Worm (Caenorhabditis elegans): ENCODE data around the gene egg-3.

egg-3 gene

DNA sequence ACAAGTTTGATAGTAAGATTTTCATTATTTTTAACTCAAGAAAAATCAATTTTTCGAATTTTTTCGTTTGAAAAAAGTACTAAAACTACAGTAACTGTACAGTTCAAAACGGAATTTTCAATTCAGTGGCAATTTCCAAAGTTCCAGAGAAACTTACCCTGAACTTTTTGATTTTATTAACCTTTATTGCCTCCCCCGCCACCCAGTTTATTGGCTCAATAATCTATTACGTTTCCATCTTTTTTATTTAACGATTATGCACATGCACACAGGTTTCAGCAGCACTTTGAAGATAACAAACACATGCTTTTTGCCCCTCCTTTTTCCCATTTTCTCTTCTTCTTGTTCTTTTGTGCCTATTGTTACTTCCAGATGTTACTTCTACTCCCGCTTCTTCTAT, 3.6 kb downstream of the egg-3 start, which contains the start of gene lurp-1:
lurp-1 (plus strand) TSS at position 301 of the 400 bp plus-strand sequence.
- TF ChIP-seq blmp-1 (tag; optimal IDR thresholded peaks at IDR 0.05) (no peak), drap-1 (GFP tag; optimal IDR thresholded peaks at IDR 0.05) (no peak), ztf-11 (tag; optimal IDR thresholded peaks at IDR 0.05) (no peak), flh-1 (GFP tag; optimal IDR thresholded peaks at IDR 0.05) (no peak), tbx-8 (GFP tag; optimal IDR thresholded peaks at IDR 0.05) (no peak), nhr-2 (tag; optimal IDR thresholded peaks at IDR 0.05) (no peak), ceh-43 (GFP tag; optimal IDR thresholded peaks at IDR 0.05) (no peak), sptf-1 (tag; optimal IDR thresholded peaks at IDR 0.05) (no peak), nhr-237 (tag; optimal IDR thresholded peaks at IDR 0.05) (no peak), ceh-83 (GFP tag; optimal IDR thresholded peaks at IDR 0.05) (no peak)

DNA sequence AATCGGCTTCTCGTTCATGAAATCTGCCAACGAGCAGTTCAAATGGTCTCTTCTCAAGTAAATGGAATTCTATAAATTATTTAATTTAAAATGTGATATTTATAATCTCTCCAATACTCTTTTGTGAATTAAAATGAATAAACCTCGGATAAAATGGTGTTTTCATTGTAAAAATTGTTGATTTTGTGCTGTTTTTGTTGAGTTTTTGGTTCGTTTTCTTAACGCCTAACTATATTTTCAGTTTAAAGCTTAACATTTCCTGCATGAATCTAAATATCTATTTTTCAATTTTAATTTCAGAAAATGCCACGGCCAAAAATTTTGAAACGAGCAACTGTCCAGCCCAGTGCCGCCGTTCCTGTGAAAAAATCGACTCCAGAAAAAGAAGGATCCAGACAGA, 10.6 kb downstream of the egg-3 start, which contains the start of gene orc-2:
orc-2 (plus strand) TSS at position 301 of the 400 bp plus-strand sequence.
- no peak for TF ChIP-seq nhr-76 (tag; optimal IDR thresholded peaks at IDR 0.05)
- TF ChIP-seq hlh-1 (tag; optimal IDR thresholded peaks at IDR 0.05), result no peak
- no peak for TF ChIP-seq unc-39 (tag; optimal IDR thresholded peaks at IDR 0.05)
- TF ChIP-seq bed-3 (GFP tag; optimal IDR thresholded peaks at IDR 0.05), result no peak
- TF ChIP-seq zip-8 (tag; optimal IDR thresholded peaks at IDR 0.05), result no peak
- no peak for TF ChIP-seq flh-1 (GFP tag; optimal IDR thresholded peaks at IDR 0.05)
- TF ChIP-seq ceh-43 (GFP tag; optimal IDR thresholded peaks at IDR 0.05), result no peak
- TF ChIP-seq M03D4.4 (tag; optimal IDR thresholded peaks at IDR 0.05), result no peak
- TF ChIP-seq unc-62 (GFP tag; optimal IDR thresholded peaks at IDR 0.05), result no peak
- no peak for TF ChIP-seq lsy-2 (tag; optimal IDR thresholded peaks at IDR 0.05)
- no peak for TF ChIP-seq nhr-2 (tag; optimal IDR thresholded peaks at IDR 0.05)
- TF ChIP-seq ztf-11 (tag; optimal IDR thresholded peaks at IDR 0.05), result no peak
- TF ChIP-seq mab-5 (tag; optimal IDR thresholded peaks at IDR 0.05), result no peak
- TF ChIP-seq ham-2 (GFP tag; optimal IDR thresholded peaks at IDR 0.05), result no peak
- no peak for TF ChIP-seq lin-13 (tag; optimal IDR thresholded peaks at IDR 0.05)

DNA sequence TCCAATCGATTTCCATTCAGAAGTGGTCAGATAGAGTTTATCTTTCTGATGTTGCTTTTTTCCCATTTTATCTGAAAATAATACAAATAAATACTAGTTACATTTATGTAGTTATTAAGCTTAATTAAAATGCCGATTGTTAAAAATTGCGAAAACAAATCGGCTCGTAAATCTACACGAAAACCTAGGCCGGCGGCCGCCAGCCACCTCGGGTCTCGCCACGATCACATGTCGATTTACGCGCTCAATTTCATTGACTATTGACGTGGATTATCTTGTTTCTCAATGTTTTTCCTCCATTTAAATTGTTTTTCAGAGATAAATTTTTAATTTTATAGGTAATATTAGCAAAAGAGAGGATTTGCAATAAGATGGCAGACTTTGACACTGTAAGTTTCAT, 11.7 kb downstream of the egg-3 start, which contains the start of the genes cyn-4 and copz-1:
cyn-4 (minus strand) TSS at position 71 of the 400 bp plus-strand sequence.
copz-1 (plus strand) TSS at position 339 of the 400 bp plus-strand sequence.
- TF ChIP-seq nhr-2 (tag; optimal IDR thresholded peaks at IDR 0.05) (peak; percentile 2), ham-2 (GFP tag; optimal IDR thresholded peaks at IDR 0.05) (no peak), ceh-43 (GFP tag; optimal IDR thresholded peaks at IDR 0.05) (no peak), nhr-237 (tag; optimal IDR thresholded peaks at IDR 0.05) (peak; percentile 28), nhr-76 (tag; optimal IDR thresholded peaks at IDR 0.05) (no peak), bed-3 (GFP tag; optimal IDR thresholded peaks at IDR 0.05) (no peak), unc-62 (GFP tag; optimal IDR thresholded peaks at IDR 0.05) (no peak), mep-1 (tag; optimal IDR thresholded peaks at IDR 0.05) (peak; percentile 61), lsy-2 (tag; optimal IDR thresholded peaks at IDR 0.05) (peak; percentile 78), nhr-12 (tag; optimal IDR thresholded peaks at IDR 0.05) (no peak), ceh-39 (tag; optimal IDR thresholded peaks at IDR 0.05) (peak; percentile 67), elt-3 (tag; optimal IDR thresholded peaks at IDR 0.05) (no peak), ztf-11 (tag; optimal IDR thresholded peaks at IDR 0.05) (no peak), nhr-28 (tag; optimal IDR thresholded peaks at IDR 0.05) (no peak), flh-1 (GFP tag; optimal IDR thresholded peaks at IDR 0.05) (no peak), unc-120 (tag; optimal IDR thresholded peaks at IDR 0.05; ENCODE audit: poor library complexity, severe bottlenecking) (no peak), ces-1 (GFP tag; optimal IDR thresholded peaks at IDR 0.05) (peak; percentile 81), zip-8 (tag; optimal IDR thresholded peaks at IDR 0.05) (no peak), ceh-83 (GFP tag; optimal IDR thresholded peaks at IDR 0.05) (no peak), hlh-1 (tag; optimal IDR thresholded peaks at IDR 0.05) (peak; percentile 3), lin-13 (tag; optimal IDR thresholded peaks at IDR 0.05) (peak; percentile 43), tbx-8 (GFP tag; optimal IDR thresholded peaks at IDR 0.05) (no peak), elt-1 (tag; optimal IDR thresholded peaks at IDR 0.05; ENCODE audit: borderline replicate concordance, insufficient read depth) (no peak), cnd-1 (tag; optimal IDR thresholded peaks at IDR 0.05) (no peak), sptf-1 (tag; optimal IDR thresholded peaks at IDR 0.05) (peak; percentile 49), mab-5 (tag; optimal IDR thresholded peaks at IDR 0.05) (no peak), blmp-1 (tag; optimal IDR thresholded peaks at IDR 0.05) (no peak), drap-1 (GFP tag; optimal IDR thresholded peaks at IDR 0.05) (no peak), pha-4 (tag; optimal IDR thresholded peaks at IDR 0.05) (peak; percentile 75), lin-32 (GFP tag; optimal IDR thresholded peaks at IDR 0.05) (no peak), mls-2 (tag; optimal IDR thresholded peaks at IDR 0.05) (peak; percentile 41), M03D4.4 (tag; optimal IDR thresholded peaks at IDR 0.05) (no peak)

DNA sequence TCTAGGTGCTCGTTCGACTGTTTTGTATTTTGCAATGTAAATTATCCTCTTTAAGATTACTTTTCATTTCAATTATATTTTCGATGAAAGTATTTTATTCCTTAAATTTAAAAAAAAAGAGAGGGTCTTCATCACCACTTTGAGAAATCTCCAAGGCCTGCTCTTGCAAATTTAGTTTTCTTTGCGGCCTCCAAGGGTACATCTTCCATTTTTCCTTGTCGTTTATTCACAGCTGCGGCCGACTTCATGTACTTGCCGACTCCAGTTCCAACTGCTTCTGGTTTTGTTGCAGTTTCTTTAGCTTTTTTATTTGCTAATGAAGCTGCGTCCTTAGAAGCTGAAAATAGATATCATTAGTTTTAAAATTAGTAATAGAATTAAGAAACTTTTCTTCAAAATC, 13.5 kb downstream of the egg-3 start:
- TF ChIP-seq lin-13 (tag; optimal IDR thresholded peaks at IDR 0.05), result no peak
- TF ChIP-seq unc-39 (tag; optimal IDR thresholded peaks at IDR 0.05), result no peak
- no peak for TF ChIP-seq ceh-39 (tag; optimal IDR thresholded peaks at IDR 0.05)
- no peak for TF ChIP-seq tbx-8 (GFP tag; optimal IDR thresholded peaks at IDR 0.05)
- no peak for TF ChIP-seq zip-8 (tag; optimal IDR thresholded peaks at IDR 0.05)
- TF ChIP-seq hlh-1 (tag; optimal IDR thresholded peaks at IDR 0.05), result no peak
- no peak for TF ChIP-seq drap-1 (GFP tag; optimal IDR thresholded peaks at IDR 0.05)
- TF ChIP-seq mab-5 (tag; optimal IDR thresholded peaks at IDR 0.05), result no peak
- no peak for TF ChIP-seq lin-32 (GFP tag; optimal IDR thresholded peaks at IDR 0.05)
- TF ChIP-seq elt-3 (tag; optimal IDR thresholded peaks at IDR 0.05), result no peak
- no peak for TF ChIP-seq bed-3 (GFP tag; optimal IDR thresholded peaks at IDR 0.05)
- no peak for TF ChIP-seq unc-62 (GFP tag; optimal IDR thresholded peaks at IDR 0.05)
- TF ChIP-seq ztf-11 (tag; optimal IDR thresholded peaks at IDR 0.05), result no peak
- no peak for TF ChIP-seq nhr-2 (tag; optimal IDR thresholded peaks at IDR 0.05)
